Worm (Caenorhabditis elegans) whole organism, L1 larva: ENCODE results near the gene cyn-17.

ENCODE experiments used
- fkh-10 ChIP-seq: sonication (generic microtip); optimal IDR thresholded peaks from 2 replicates; lab custom pipeline; 2017; ENCODE audit warnings: missing biosample characterization, missing genetic modification reagents, missing genetic modification characterization
- nhr-28 ChIP-seq: fragments of 150-350 bp; optimal IDR thresholded peaks from 2 replicates; lab custom pipeline; 2014; ENCODE audit warnings: missing biosample characterization, missing genetic modification characterization

ce11 chrV:5779984-5780383, 19.5 kb upstream of the cyn-17 start:
- no peak for TF ChIP-seq fkh-10 (GFP tag; lab: Kevin White, UChicago)
- TF ChIP-seq nhr-28, result no peak
